Fruit fly (Drosophila melanogaster): Measurements from ENCODE around the gene CG14963.

The CG14963 gene

dm6 chr3L:3134064-3134545, 38.2 kb downstream of the CG14963 start (continued):
- peak; percentile 62; the same call in 2 of the 3 replicates for TF ChIP-seq so (GFP tag; IDR thresholded peaks at IDR 0.05)
- no peak for TF ChIP-seq Doc3 (GFP tag; IDR thresholded peaks at IDR 0.05; ENCODE audit: partially characterized antibody)
- peak; percentile 30 for TF ChIP-seq CoRest (tag; optimal IDR thresholded peaks at IDR 0.05)
- TF ChIP-seq CG6654 (GFP tag; optimal IDR thresholded peaks at IDR 0.05), result no peak
- TF ChIP-seq CG7987 (GFP tag; optimal IDR thresholded peaks at IDR 0.05), result peak; percentile 32
- TF ChIP-seq nau (GFP tag; optimal IDR thresholded peaks at IDR 0.05), result peak; percentile 9
- TF ChIP-seq gem (tag; optimal IDR thresholded peaks at IDR 0.05), result peak; percentile 52
- peak; percentile 32; the same call in 1 of the 2 replicates for TF ChIP-seq amos (GFP tag; IDR thresholded peaks at IDR 0.05; ENCODE audit: partially characterized antibody)
- no peak for TF ChIP-seq pzg (GFP tag; optimal IDR thresholded peaks at IDR 0.05)
- no peak for TF ChIP-seq Nf-YA (GFP tag; IDR thresholded peaks at IDR 0.05)
- TF ChIP-seq CG10565 (GFP tag; optimal IDR thresholded peaks at IDR 0.05), result no peak
- TF ChIP-seq CG2678 (tag; optimal IDR thresholded peaks at IDR 0.05), result peak; percentile 58
- TF ChIP-seq slbo (GFP tag; IDR thresholded peaks at IDR 0.05), result 0 out of 2 replicates have a peak, but pooled peaks have one; percentile 4
- TF ChIP-seq CG11456 (GFP tag; IDR thresholded peaks at IDR 0.05), result 0 out of 3 replicates have a peak, but pooled peaks have one; percentile 7
- peak; percentile 26 for TF ChIP-seq CG3163 (GFP tag; optimal IDR thresholded peaks at IDR 0.05)
- TF ChIP-seq Sry-β (GFP tag; optimal IDR thresholded peaks at IDR 0.05), result no peak
- no peak for TF ChIP-seq CG15073 (GFP tag; optimal IDR thresholded peaks at IDR 0.05)
- TF ChIP-seq Bgb (GFP tag; IDR thresholded peaks at IDR 0.05; ENCODE audit: partially characterized antibody), result peak; percentile 36; the same call in 1 of the 2 replicates
- TF ChIP-seq pros (GFP tag; optimal IDR thresholded peaks at IDR 0.05), result no peak
- TF ChIP-seq Blimp-1 (GFP tag; optimal IDR thresholded peaks at IDR 0.05), result peak; percentile 3
- peak; percentile 20 for TF ChIP-seq CG8924 (tag; optimal IDR thresholded peaks at IDR 0.05)
- no peak for TF ChIP-seq fd3F (GFP tag; optimal IDR thresholded peaks at IDR 0.05)
- no peak for TF ChIP-seq unc-4 (GFP tag; IDR thresholded peaks at IDR 0.05; ENCODE audit: partially characterized antibody)
- 0 out of 2 replicates have a peak, but pooled peaks have one; percentile 25 for TF ChIP-seq vvl (GFP tag; IDR thresholded peaks at IDR 0.05)
- no peak for TF ChIP-seq CG12744 (GFP tag; optimal IDR thresholded peaks at IDR 0.05)
- peak; percentile 27 for TF ChIP-seq Fer1 (GFP tag; optimal IDR thresholded peaks at IDR 0.05)
- TF ChIP-seq cas (GFP tag; IDR thresholded peaks at IDR 0.05), result no peak
- TF ChIP-seq Lim3 (GFP tag; IDR thresholded peaks at IDR 0.05), result no peak
- TF ChIP-seq CG32532 (GFP tag; IDR thresholded peaks at IDR 0.05), result peak; percentile 43
- no peak for TF ChIP-seq Rx (GFP tag; IDR thresholded peaks at IDR 0.05)
- TF ChIP-seq phol (tag; optimal IDR thresholded peaks at IDR 0.05), result no peak
- no peak for TF ChIP-seq ham (GFP tag; IDR thresholded peaks at IDR 0.05)
- TF ChIP-seq CG10209 (GFP tag; optimal IDR thresholded peaks at IDR 0.05), result peak; percentile 21
- TF ChIP-seq NfI (GFP tag; optimal IDR thresholded peaks at IDR 0.05), result no peak
- no peak for TF ChIP-seq CG15479 (GFP tag; optimal IDR thresholded peaks at IDR 0.05)
- TF ChIP-seq CG9932 (GFP tag; IDR thresholded peaks at IDR 0.05), result peak; percentile 3; the same call in 1 of the 2 replicates
- TF ChIP-seq aop (GFP tag; IDR thresholded peaks at IDR 0.05), result no peak
- TF ChIP-seq fd64A (GFP tag; optimal IDR thresholded peaks at IDR 0.05), result no peak
- no peak for TF ChIP-seq br (optimal IDR thresholded peaks at IDR 0.05)
- TF ChIP-seq CG7745 (tag; optimal IDR thresholded peaks at IDR 0.05), result no peak
- TF ChIP-seq CG13424 (tag; optimal IDR thresholded peaks at IDR 0.05), result no peak
- TF ChIP-seq CG12391 (tag; optimal IDR thresholded peaks at IDR 0.05), result peak; percentile 29
- TF ChIP-seq dmrt99B (tag; optimal IDR thresholded peaks at IDR 0.05), result peak; percentile 8
- TF ChIP-seq CG16813 (GFP tag; IDR thresholded peaks at IDR 0.05; ENCODE audit: partially characterized antibody), result no peak
- peak; percentile 32 for TF ChIP-seq CG3281 (GFP tag; optimal IDR thresholded peaks at IDR 0.05)
- TF ChIP-seq bab2 (GFP tag; optimal IDR thresholded peaks at IDR 0.05), result no peak
- TF ChIP-seq wek (GFP tag; optimal IDR thresholded peaks at IDR 0.05), result no peak
- TF ChIP-seq knrl (GFP tag; IDR thresholded peaks at IDR 0.05; ENCODE audit: partially characterized antibody), result no peak
- TF ChIP-seq z (GFP tag; IDR thresholded peaks at IDR 0.05), result 0 out of 3 replicates have a peak, but pooled peaks have one; percentile 51
